Worm (Caenorhabditis elegans): Measurements from ENCODE around the gene srj-52.

srj-52 gene

ce11 chrV:727484-728351 lies 31.9 kb upstream of the srj-52 start, which contains the start of the genes icl-1 and srh-2:
Gene icl-1 (minus strand): TSS chrV:728004.
Gene srh-2 (plus strand): TSS chrV:728301.
- TF ChIP-seq aly-1 (tag; optimal IDR thresholded peaks at IDR 0.05): no peak
- TF ChIP-seq scrt-1 (GFP tag; IDR thresholded peaks at IDR 0.05): no peak
- no peak for TF ChIP-seq hnd-1 (tag; optimal IDR thresholded peaks at IDR 0.05)
- TF ChIP-seq ama-1 (optimal IDR thresholded peaks at IDR 0.05): no peak
- no peak for TF ChIP-seq tbx-37 (GFP tag; conservative IDR thresholded peaks at IDR 0.05)
- no peak for TF ChIP-seq flt-1 (GFP tag; IDR thresholded peaks at IDR 0.05)
- TF ChIP-seq ets-7 (tag; optimal IDR thresholded peaks at IDR 0.05): no peak
- TF ChIP-seq tra-4 (tag; optimal IDR thresholded peaks at IDR 0.05): no peak
- TF ChIP-seq ceh-13 (GFP tag; optimal IDR thresholded peaks at IDR 0.05): no peak
- TF ChIP-seq B0310.2 (tag; optimal IDR thresholded peaks at IDR 0.05): no peak
- no peak for TF ChIP-seq pes-1 (GFP tag; IDR thresholded peaks at IDR 0.05)
- no peak for TF ChIP-seq hmg-4 (GFP tag; optimal IDR thresholded peaks at IDR 0.05)

ce11 chrV:726573-727483 lies 31.0 kb upstream of the srj-52 start:
- no peak for TF ChIP-seq flt-1 (GFP tag; IDR thresholded peaks at IDR 0.05)
- no peak for TF ChIP-seq hmg-4 (GFP tag; optimal IDR thresholded peaks at IDR 0.05)
- no peak for TF ChIP-seq ama-1 (optimal IDR thresholded peaks at IDR 0.05)
- no peak for TF ChIP-seq aly-1 (tag; optimal IDR thresholded peaks at IDR 0.05)
- no peak for TF ChIP-seq ceh-36 (tag; optimal IDR thresholded peaks at IDR 0.05)
- no peak for TF ChIP-seq tra-4 (tag; optimal IDR thresholded peaks at IDR 0.05)
- no peak for TF ChIP-seq tbx-37 (GFP tag; conservative IDR thresholded peaks at IDR 0.05)
- no peak for TF ChIP-seq hnd-1 (tag; optimal IDR thresholded peaks at IDR 0.05)
- TF ChIP-seq sea-1 (GFP tag; conservative IDR thresholded peaks at IDR 0.05): no peak
- TF ChIP-seq F13C5.2 (tag; optimal IDR thresholded peaks at IDR 0.05): no peak
- no peak for TF ChIP-seq ets-7 (tag; optimal IDR thresholded peaks at IDR 0.05)
- TF ChIP-seq pes-1 (GFP tag; IDR thresholded peaks at IDR 0.05): no peak
- no peak for TF ChIP-seq ceh-13 (GFP tag; optimal IDR thresholded peaks at IDR 0.05)
- no peak for TF ChIP-seq hmbx-1 (tag; optimal IDR thresholded peaks at IDR 0.05)
- TF ChIP-seq tbx-11 (GFP tag; IDR thresholded peaks at IDR 0.05): no peak
- no peak for TF ChIP-seq scrt-1 (GFP tag; IDR thresholded peaks at IDR 0.05)
- TF ChIP-seq B0310.2 (tag; optimal IDR thresholded peaks at IDR 0.05): no peak

ce11 chrV:725807-726572 lies 30.2 kb upstream of the srj-52 start:
- TF ChIP-seq aly-1 (tag; optimal IDR thresholded peaks at IDR 0.05): peak; percentile 12
- TF ChIP-seq sea-1 (GFP tag; conservative IDR thresholded peaks at IDR 0.05): no peak

- TF ChIP-seq ets-7 (tag; optimal IDR thresholded peaks at IDR 0.05) (no peak), scrt-1 (GFP tag; IDR thresholded peaks at IDR 0.05) (no peak), tbx-37 (GFP tag; conservative IDR thresholded peaks at IDR 0.05) (no peak), flt-1 (GFP tag; IDR thresholded peaks at IDR 0.05) (no peak), tbx-11 (GFP tag; IDR thresholded peaks at IDR 0.05) (no peak), ama-1 (optimal IDR thresholded peaks at IDR 0.05) (no peak), B0310.2 (tag; optimal IDR thresholded peaks at IDR 0.05) (no peak), hnd-1 (tag; optimal IDR thresholded peaks at IDR 0.05) (no peak), sea-1 (GFP tag; conservative IDR thresholded peaks at IDR 0.05) (no peak), F13C5.2 (tag; optimal IDR thresholded peaks at IDR 0.05) (no peak), ceh-36 (tag; optimal IDR thresholded peaks at IDR 0.05) (no peak), tra-4 (tag; optimal IDR thresholded peaks at IDR 0.05) (no peak), hmg-4 (GFP tag; optimal IDR thresholded peaks at IDR 0.05) (no peak)
These were observed 29.4 kb upstream of the srj-52 start for ce11 chrV:724946-725806.

- TF ChIP-seq tbx-11 (GFP tag; IDR thresholded peaks at IDR 0.05) (no peak), tbx-37 (GFP tag; conservative IDR thresholded peaks at IDR 0.05) (no peak), hmg-4 (GFP tag; optimal IDR thresholded peaks at IDR 0.05) (no peak), scrt-1 (GFP tag; IDR thresholded peaks at IDR 0.05) (no peak), hmbx-1 (tag; optimal IDR thresholded peaks at IDR 0.05) (no peak), sea-1 (GFP tag; conservative IDR thresholded peaks at IDR 0.05) (no peak), flt-1 (GFP tag; IDR thresholded peaks at IDR 0.05) (no peak), tra-4 (tag; optimal IDR thresholded peaks at IDR 0.05) (no peak), ceh-36 (tag; optimal IDR thresholded peaks at IDR 0.05) (no peak), hnd-1 (tag; optimal IDR thresholded peaks at IDR 0.05) (no peak), F13C5.2 (tag; optimal IDR thresholded peaks at IDR 0.05) (no peak), ceh-13 (GFP tag; optimal IDR thresholded peaks at IDR 0.05) (no peak), ets-7 (tag; optimal IDR thresholded peaks at IDR 0.05) (no peak)
These were observed 28.7 kb upstream of the srj-52 start for ce11 chrV:724470-724890.

- no peak for TF ChIP-seq ets-7 (tag; optimal IDR thresholded peaks at IDR 0.05)
- no peak for TF ChIP-seq hmg-4 (GFP tag; optimal IDR thresholded peaks at IDR 0.05)
- no peak for TF ChIP-seq F13C5.2 (tag; optimal IDR thresholded peaks at IDR 0.05)
- no peak for TF ChIP-seq hmbx-1 (tag; optimal IDR thresholded peaks at IDR 0.05)
- no peak for TF ChIP-seq tra-4 (tag; optimal IDR thresholded peaks at IDR 0.05)
- no peak for TF ChIP-seq pes-1 (GFP tag; IDR thresholded peaks at IDR 0.05)
- no peak for TF ChIP-seq scrt-1 (GFP tag; IDR thresholded peaks at IDR 0.05)
- no peak for TF ChIP-seq B0310.2 (tag; optimal IDR thresholded peaks at IDR 0.05)
- no peak for TF ChIP-seq tbx-37 (GFP tag; conservative IDR thresholded peaks at IDR 0.05)
- no peak for TF ChIP-seq flt-1 (GFP tag; IDR thresholded peaks at IDR 0.05)
- no peak for TF ChIP-seq tbx-11 (GFP tag; IDR thresholded peaks at IDR 0.05)
- no peak for TF ChIP-seq hnd-1 (tag; optimal IDR thresholded peaks at IDR 0.05)
- no peak for TF ChIP-seq sea-1 (GFP tag; conservative IDR thresholded peaks at IDR 0.05)
- TF ChIP-seq aly-1 (tag; optimal IDR thresholded peaks at IDR 0.05): no peak
- TF ChIP-seq ceh-36 (tag; optimal IDR thresholded peaks at IDR 0.05): no peak
- TF ChIP-seq ama-1 (optimal IDR thresholded peaks at IDR 0.05): no peak
- no peak for TF ChIP-seq ceh-13 (GFP tag; optimal IDR thresholded peaks at IDR 0.05)
These were observed 28.1 kb upstream of the srj-52 start, which contains the start of gene fbxb-72 for ce11 chrV:723895-724352. Gene fbxb-72 (minus strand): TSS chrV:723952.
